Worm (Caenorhabditis elegans) whole organism, late embryonic: ENCODE data around the gene C47E8.9.

Experiments
- F13H6.1 ChIP-seq: sonication (generic microtip); optimal IDR thresholded peaks from 2 replicates; lab custom pipeline; 2016; ENCODE audit warnings: missing genetic modification characterization, missing compliant biosample characterization
- ama-1 ChIP-seq: fragments of 150-350 bp; optimal IDR thresholded peaks from 2 replicates; lab custom pipeline; 2014
- ceh-18 ChIP-seq: sonication (generic microtip); optimal IDR thresholded peaks from 2 replicates; lab custom pipeline; 2016; ENCODE audit warnings: missing genetic modification characterization, missing compliant biosample characterization
- ceh-19 ChIP-seq: fragments of 200-800 bp; sonication (Bioruptor generic); optimal IDR thresholded peaks from 2 replicates; lab custom pipeline; 2018; ENCODE audit warnings: mild to moderate bottlenecking, missing genetic modification characterization, missing compliant biosample characterization
- ceh-22 ChIP-seq: sonication (generic microtip); optimal IDR thresholded peaks from 2 replicates; lab custom pipeline; 2017; ENCODE audit warnings: missing biosample characterization, missing genetic modification characterization
- ceh-31 ChIP-seq: sonication (generic microtip); optimal IDR thresholded peaks from 2 replicates; lab custom pipeline; 2016; ENCODE audit warnings: missing genetic modification characterization, missing compliant biosample characterization
- ceh-45 ChIP-seq: fragments of 200-800 bp; sonication (Bioruptor generic); IDR thresholded peaks from 2 replicates; pipeline ENCODE4 v1.3.6; 2022; ENCODE audit warnings: missing genetic modification reagents, missing genetic modification characterization, missing compliant biosample characterization
- ceh-48 ChIP-seq: sonication (generic microtip); optimal IDR thresholded peaks from 2 replicates; lab custom pipeline; 2016; ENCODE audit warnings: missing genetic modification characterization, inconsistent platforms, missing compliant biosample characterization
- dve-1 ChIP-seq: sonication (generic microtip); optimal IDR thresholded peaks from 2 replicates; lab custom pipeline; 2017; ENCODE audit warnings: antibody characterized with exemption, mild to moderate bottlenecking, missing genetic modification characterization, missing compliant biosample characterization
- elt-2 ChIP-seq: sonication (generic microtip); optimal IDR thresholded peaks from 2 replicates; lab custom pipeline; 2016; ENCODE audit warnings: missing genetic modification reagents, missing genetic modification characterization, missing compliant biosample characterization
- elt-4 ChIP-seq: sonication (generic microtip); optimal IDR thresholded peaks from 2 replicates; lab custom pipeline; 2016; ENCODE audit warnings: missing genetic modification characterization, missing compliant biosample characterization
- eyg-1 ChIP-seq: sonication (generic microtip); optimal IDR thresholded peaks from 2 replicates; lab custom pipeline; 2016; ENCODE audit warnings: missing genotype, missing genetic modification characterization, missing compliant biosample characterization
- gmeb-2 ChIP-seq: sonication (generic microtip); optimal IDR thresholded peaks from 2 replicates; lab custom pipeline; 2016; ENCODE audit warnings: missing genetic modification characterization, inconsistent platforms, missing compliant biosample characterization
- hlh-13 ChIP-seq: fragments of 200-800 bp; sonication (Bioruptor generic); optimal IDR thresholded peaks from 2 replicates; lab custom pipeline; 2018; ENCODE audit warnings: mild to moderate bottlenecking, missing genetic modification characterization, missing compliant biosample characterization
- hlh-15 ChIP-seq: sonication (generic microtip); optimal IDR thresholded peaks from 2 replicates; lab custom pipeline; 2016; ENCODE audit warnings: missing genetic modification characterization, missing compliant biosample characterization
- hlh-30 ChIP-seq: sonication (generic microtip); optimal IDR thresholded peaks from 2 replicates; lab custom pipeline; 2017; ENCODE audit warnings: antibody characterized with exemption, missing genetic modification characterization, missing compliant biosample characterization; ENCODE audit not compliant: insufficient read depth
- hlh-6 ChIP-seq: sonication (generic microtip); optimal IDR thresholded peaks from 2 replicates; lab custom pipeline; 2016; ENCODE audit warnings: missing genotype, missing genetic modification characterization, missing compliant biosample characterization
- hlh-8 ChIP-seq: sonication (generic microtip); optimal IDR thresholded peaks from 2 replicates; lab custom pipeline; 2016; ENCODE audit warnings: missing genotype, missing genetic modification characterization, missing compliant biosample characterization
- lin-11 ChIP-seq: fragments of 200-800 bp; sonication (Bioruptor generic); optimal IDR thresholded peaks from 2 replicates; lab custom pipeline; 2018; ENCODE audit warnings: mild to moderate bottlenecking, missing genetic modification characterization, missing compliant biosample characterization
- madf-2 ChIP-seq: sonication (generic microtip); optimal IDR thresholded peaks from 2 replicates; lab custom pipeline; 2017; ENCODE audit warnings: missing genetic modification characterization, missing compliant biosample characterization
- nfya-1 ChIP-seq: sonication (generic microtip); optimal IDR thresholded peaks from 2 replicates; lab custom pipeline; 2017; ENCODE audit warnings: missing genetic modification characterization, mild to moderate bottlenecking, missing compliant biosample characterization, antibody characterized with exemption, moderate library complexity
- odd-2 ChIP-seq: sonication (generic microtip); optimal IDR thresholded peaks from 2 replicates; lab custom pipeline; 2017; ENCODE audit warnings: antibody characterized with exemption, mild to moderate bottlenecking, missing genetic modification characterization, missing compliant biosample characterization
- pag-3 ChIP-seq: sonication (generic microtip); optimal IDR thresholded peaks from 2 replicates; lab custom pipeline; 2016; ENCODE audit warnings: missing compliant biosample characterization, missing genetic modification characterization, borderline replicate concordance
- pax-1 ChIP-seq: fragments of 150-350 bp; optimal IDR thresholded peaks from 2 replicates; lab custom pipeline; 2014; ENCODE audit warnings: missing biosample characterization, missing genetic modification characterization
- pha-4 ChIP-seq: fragments of 150-350 bp; optimal IDR thresholded peaks from 2 replicates; lab custom pipeline; 2018; ENCODE audit warnings: missing biosample characterization, missing genetic modification reagents, missing genetic modification characterization
- pros-1 ChIP-seq: fragments of 150-350 bp; optimal IDR thresholded peaks from 2 replicates; lab custom pipeline; 2014; ENCODE audit warnings: missing biosample characterization, missing genetic modification reagents, missing genetic modification characterization
- rnt-1 ChIP-seq: sonication (generic microtip); optimal IDR thresholded peaks from 2 replicates; lab custom pipeline; 2016; ENCODE audit warnings: missing genetic modification characterization, missing compliant biosample characterization
- sdc-2 ChIP-seq: sonication (generic microtip); optimal IDR thresholded peaks from 2 replicates; lab custom pipeline; 2016; ENCODE audit warnings: missing genotype, missing genetic modification characterization, missing compliant biosample characterization
- sox-2 ChIP-seq: fragments of 200-800 bp; sonication (Bioruptor generic); IDR thresholded peaks from 2 replicates; pipeline ENCODE4 v1.3.6; 2022; ENCODE audit warnings: missing genetic modification reagents, missing genetic modification characterization, missing compliant biosample characterization
- sox-4 ChIP-seq: sonication (generic microtip); optimal IDR thresholded peaks from 2 replicates; lab custom pipeline; 2017; ENCODE audit warnings: mild to moderate bottlenecking, missing genetic modification characterization, inconsistent platforms, missing compliant biosample characterization
- unc-3 ChIP-seq, 2 experiments: fragments of 200-800 bp in 1 of 2; sonication (Bioruptor generic) in 1 of 2; sonication (generic microtip) in 1 of 2; conservative IDR thresholded peaks in 1 of 2; optimal IDR thresholded peaks in 1 of 2; 2 replicates each; pipeline versions ENCODE4 v1.3.6 to Lab custom; 2016 to 2022; ENCODE audit warnings: missing compliant biosample characterization in 2 of 2, missing genetic modification characterization in 2 of 2, missing genetic modification reagents in 1 of 2
- unc-42 ChIP-seq: sonication (generic microtip); optimal IDR thresholded peaks from 2 replicates; lab custom pipeline; 2016; ENCODE audit warnings: missing genotype, missing genetic modification characterization, missing compliant biosample characterization
- zip-5 ChIP-seq: sonication (generic microtip); optimal IDR thresholded peaks from 2 replicates; lab custom pipeline; 2016; ENCODE audit warnings: missing genetic modification characterization, missing compliant biosample characterization
- ztf-16 ChIP-seq: sonication (generic microtip); optimal IDR thresholded peaks from 2 replicates; lab custom pipeline; 2017; ENCODE audit warnings: missing genetic modification characterization, missing compliant biosample characterization

Gene C47E8.9

ce11 chrV:14663006-14663405, at the start of gene C47E8.9:
C47E8.9 (plus strand) TSS chrV:14663306.
- TF ChIP-seq hlh-15 (tag; lab: Kevin White, UChicago) (no peak), ceh-22 (no peak), pha-4 (no peak), pag-3 (tag; lab: Kevin White, UChicago) (no peak), sox-2 (GFP tag; lab: Robert Waterston, UW) (no peak), F13H6.1 (no peak)
- TF ChIP-seq, all 69 proteins: peak for 0

DNA sequence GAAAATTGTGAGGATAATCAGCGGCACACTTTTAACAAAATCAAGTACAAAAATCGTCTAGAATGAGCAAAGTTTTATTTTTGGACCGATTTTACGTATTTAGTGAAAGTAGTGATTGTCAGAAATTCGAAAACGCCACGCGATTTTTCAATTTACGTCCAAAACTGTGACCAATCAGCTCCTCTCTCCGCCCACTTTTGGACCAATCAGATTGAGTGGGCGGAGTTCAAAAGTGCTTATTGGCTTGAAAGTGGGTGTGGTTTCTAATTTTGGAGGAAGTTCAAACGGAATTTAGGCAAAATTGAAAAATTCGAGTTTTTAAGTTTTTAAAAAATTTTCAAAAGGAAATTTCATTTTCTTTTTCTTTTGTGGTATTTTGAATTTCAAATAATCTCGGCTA, 48.7 kb upstream of the C47E8.9 start:
- no peak for TF ChIP-seq unc-42 (tag; lab: Kevin White, UChicago)
- peak; percentile 87 for TF ChIP-seq nfya-1
- TF ChIP-seq hlh-13 (GFP tag; lab: Kevin White, UChicago): no peak
- TF ChIP-seq F13H6.1: no peak

DNA sequence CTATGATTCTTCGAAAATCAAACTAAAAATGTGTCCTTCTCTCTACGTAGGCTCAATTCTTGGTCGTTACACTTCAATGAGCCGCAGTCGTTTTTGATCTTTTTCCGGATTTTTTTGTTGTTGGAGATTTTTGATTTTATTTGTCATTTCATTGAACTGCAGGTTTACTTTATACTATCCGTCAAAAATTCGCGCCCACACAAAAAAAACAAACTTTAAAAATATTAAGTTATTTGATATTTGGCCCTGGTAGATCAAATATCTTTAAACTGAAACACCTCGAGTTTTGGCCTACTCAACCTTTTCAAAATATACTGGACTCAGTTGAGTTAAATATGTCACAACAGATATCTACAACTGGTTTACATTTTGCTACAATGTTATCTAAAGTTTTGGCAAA, 47.4 kb upstream of the C47E8.9 start:
- no peak for TF ChIP-seq hlh-6
- no peak for TF ChIP-seq hlh-30 (tag; lab: Kevin White, UChicago)
- no peak for TF ChIP-seq eyg-1 (tag; lab: Kevin White, UChicago)
- no peak for TF ChIP-seq pag-3 (tag; lab: Kevin White, UChicago)
- TF ChIP-seq odd-2 (tag; lab: Kevin White, UChicago): no peak
- TF ChIP-seq ztf-16 (tag; lab: Kevin White, UChicago): no peak
- no peak for TF ChIP-seq lin-11 (tag; lab: Kevin White, UChicago)
- no peak for TF ChIP-seq sox-4
- no peak for TF ChIP-seq gmeb-2 (tag; lab: Kevin White, UChicago)
- TF ChIP-seq pax-1 (tag; lab: Kevin White, UChicago): no peak
- no peak for TF ChIP-seq ceh-48 (tag; lab: Kevin White, UChicago)
- no peak for TF ChIP-seq madf-2 (tag; lab: Kevin White, UChicago)
- no peak for TF ChIP-seq pros-1 (tag; lab: Kevin White, UChicago)
- no peak for TF ChIP-seq hlh-8 (tag; lab: Kevin White, UChicago)
- TF ChIP-seq elt-4: no peak
- no peak for TF ChIP-seq unc-3 (GFP tag; conservative IDR thresholded peaks at IDR 0.05; lab: Robert Waterston, UW)
- TF ChIP-seq unc-3 (tag; optimal IDR thresholded peaks at IDR 0.05; lab: Kevin White, UChicago): no peak
- TF ChIP-seq dve-1 (tag; lab: Kevin White, UChicago): no peak
- no peak for TF ChIP-seq ama-1 (lab: Kevin White, UChicago)
- no peak for TF ChIP-seq pha-4
- TF ChIP-seq ceh-45: no peak

DNA sequence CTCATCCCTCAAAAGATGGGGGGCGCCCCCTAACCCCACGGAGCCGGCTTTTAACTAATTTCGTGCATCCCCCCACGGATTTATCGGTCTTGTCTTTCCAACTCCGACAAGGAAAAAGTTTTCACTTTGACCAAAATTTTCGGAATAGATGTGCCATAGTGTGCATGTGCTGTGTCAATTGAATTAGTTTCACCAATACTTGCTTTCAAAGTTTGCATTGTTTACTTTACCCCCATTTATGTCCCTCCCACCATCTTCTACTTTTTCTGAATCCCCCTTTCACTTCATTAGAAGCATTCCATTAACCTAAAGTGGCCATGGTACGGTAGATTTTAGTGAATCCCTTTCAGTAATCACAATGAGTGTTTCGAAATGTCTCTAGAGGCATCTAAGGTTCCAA, 45.4 kb upstream of the C47E8.9 start:
- TF ChIP-seq unc-42 (tag; lab: Kevin White, UChicago) (peak; percentile 87), ceh-31 (peak; percentile 86), ceh-19 (GFP tag; lab: Kevin White, UChicago) (no peak)

- TF ChIP-seq zip-5 (tag; lab: Kevin White, UChicago) (no peak), hlh-15 (tag; lab: Kevin White, UChicago) (no peak), rnt-1 (tag; lab: Kevin White, UChicago) (no peak), unc-42 (tag; lab: Kevin White, UChicago) (peak; percentile 74), elt-2 (tag; lab: Kevin White, UChicago) (no peak), sdc-2 (tag; lab: Kevin White, UChicago) (no peak), ceh-18 (tag; lab: Kevin White, UChicago) (no peak)
These were observed 42.8 kb upstream of the C47E8.9 start for ce11 chrV:14620311-14620710.
